Worm (Caenorhabditis elegans) whole organism, L4 larva: ENCODE measurements around the gene F59A7.5.

Source experiments
- D1046.2 ChIP-seq: fragments of 200-800 bp; sonication (Bioruptor generic); IDR thresholded peaks from 2 replicates; pipeline ENCODE4 v1.3.6; 2022; ENCODE audit warnings: missing genetic modification characterization, missing compliant biosample characterization
- F26F4.8 ChIP-seq: fragments of 200-800 bp; sonication (Bioruptor generic); conservative IDR thresholded peaks from 2 replicates; pipeline ENCODE4 v1.3.6; 2022; ENCODE audit warnings: missing genetic modification characterization, missing compliant biosample characterization
- Y105C5A.15 ChIP-seq: fragments of 200-800 bp; sonication (Bioruptor generic); IDR thresholded peaks from 2 replicates; pipeline ENCODE4 v1.3.6; 2022; ENCODE audit warnings: missing genetic modification characterization, missing compliant biosample characterization
- Y48G9A.11 ChIP-seq: fragments of 200-800 bp; sonication (Bioruptor generic); IDR thresholded peaks from 2 replicates; pipeline ENCODE4 v1.3.6; 2022; ENCODE audit warnings: missing genetic modification reagents, missing genetic modification characterization, missing compliant biosample characterization
- Y75B8A.6 ChIP-seq: fragments of 200-800 bp; sonication (Bioruptor generic); IDR thresholded peaks from 2 replicates; pipeline ENCODE4 v1.3.6; 2022; ENCODE audit warnings: missing genetic modification reagents, missing genetic modification characterization, missing compliant biosample characterization
- aly-2 ChIP-seq: sonication (generic microtip); optimal IDR thresholded peaks from 2 replicates; lab custom pipeline; 2018; ENCODE audit warnings: missing biosample characterization, missing genetic modification characterization
- ceh-62 ChIP-seq: sonication (generic microtip); optimal IDR thresholded peaks from 2 replicates; lab custom pipeline; 2017; ENCODE audit warnings: missing biosample characterization, missing genetic modification characterization
- ces-1 ChIP-seq: fragments of 150-350 bp; sonication (generic microtip); optimal IDR thresholded peaks from 4 replicates; lab custom pipeline; 2014; ENCODE audit warnings: missing biosample characterization, missing genetic modification reagents, missing genetic modification characterization
- daf-16 ChIP-seq, 3 experiments: sonication (generic microtip); optimal IDR thresholded peaks; 2 replicates each; lab custom pipeline; 2016 to 2017; ENCODE audit warnings: missing genetic modification characterization in 3 of 3, missing genetic modification reagents in 3 of 3, mild to moderate bottlenecking in 2 of 3, missing compliant biosample characterization in 2 of 3, missing biosample characterization in 1 of 3, moderate library complexity in 1 of 3
- dmd-6 ChIP-seq: fragments of 200-800 bp; sonication (Bioruptor generic); IDR thresholded peaks from 2 replicates; pipeline ENCODE4 v1.3.6; 2022; ENCODE audit warnings: missing genetic modification reagents, missing genetic modification characterization, missing compliant biosample characterization
- dve-1 ChIP-seq: sonication (generic microtip); optimal IDR thresholded peaks from 2 replicates; lab custom pipeline; 2017; ENCODE audit warnings: antibody characterized with exemption, mild to moderate bottlenecking, missing genetic modification characterization, missing compliant biosample characterization; ENCODE audit not compliant: insufficient read depth
- hif-1 ChIP-seq, 2 experiments: sonication (generic microtip); optimal IDR thresholded peaks; 2 replicates each; lab custom pipeline; 2016 to 2017; ENCODE audit warnings: missing compliant biosample characterization in 2 of 2, missing genetic modification characterization in 2 of 2, missing genetic modification reagents in 2 of 2, missing genotype in 2 of 2, mild to moderate bottlenecking in 1 of 2
- hmg-1.1 ChIP-seq: fragments of 200-800 bp; sonication (Bioruptor generic); IDR thresholded peaks from 2 replicates; pipeline ENCODE4 v1.3.6; 2022; ENCODE audit warnings: missing genetic modification reagents, missing genetic modification characterization, missing compliant biosample characterization
- jun-1 ChIP-seq: fragments of 150-350 bp; optimal IDR thresholded peaks from 2 replicates; lab custom pipeline; 2014; ENCODE audit warnings: missing biosample characterization, missing genetic modification reagents, missing genetic modification characterization
- lin-13 ChIP-seq: fragments of 150-350 bp; optimal IDR thresholded peaks from 2 replicates; lab custom pipeline; 2014; ENCODE audit warnings: missing biosample characterization, missing genetic modification reagents, missing genetic modification characterization
- mdl-1 ChIP-seq, 2 experiments: fragments of 150-350 bp in 1 of 2; sonication (generic microtip) in 1 of 2; optimal IDR thresholded peaks; 2 replicates each; lab custom pipeline; 2014 to 2017; ENCODE audit warnings: missing biosample characterization in 2 of 2, missing genetic modification characterization in 2 of 2
- mxl-2 ChIP-seq: fragments of 200-800 bp; sonication (Bioruptor generic); conservative IDR thresholded peaks from 2 replicates; pipeline ENCODE4 v1.3.6; 2022; ENCODE audit warnings: missing genetic modification reagents, missing genetic modification characterization, missing compliant biosample characterization
- nhr-28 ChIP-seq: fragments of 150-350 bp; optimal IDR thresholded peaks from 2 replicates; lab custom pipeline; 2014; ENCODE audit warnings: missing biosample characterization, missing genetic modification characterization
- nhr-41 ChIP-seq: fragments of 200-800 bp; sonication (Bioruptor generic); IDR thresholded peaks from 2 replicates; pipeline ENCODE4 v1.3.6; 2022; ENCODE audit warnings: missing genetic modification reagents, missing genetic modification characterization, missing compliant biosample characterization
- nhr-6 ChIP-seq: fragments of 150-350 bp; optimal IDR thresholded peaks from 2 replicates; lab custom pipeline; 2014; ENCODE audit warnings: missing biosample characterization, missing genetic modification characterization
- pha-4 ChIP-seq, 2 experiments: fragments of 150-350 bp in 1 of 2; fragments of 200-800 bp in 1 of 2; sonication (Bioruptor generic) in 1 of 2; IDR thresholded peaks in 1 of 2; optimal IDR thresholded peaks in 1 of 2; 2 replicates each; pipeline versions ENCODE4 v1.3.6 to Lab custom; 2014 to 2022; ENCODE audit warnings: missing genetic modification characterization in 2 of 2, missing genetic modification reagents in 2 of 2, missing biosample characterization in 1 of 2, missing compliant biosample characterization in 1 of 2
- pqm-1 ChIP-seq: sonication (generic microtip); optimal IDR thresholded peaks from 2 replicates; lab custom pipeline; 2017; ENCODE audit warnings: missing biosample characterization, missing genetic modification characterization
- set-16 ChIP-seq: fragments of 200-800 bp; sonication (Bioruptor generic); IDR thresholded peaks from 2 replicates; pipeline ENCODE4 v1.3.6; 2022; ENCODE audit warnings: missing genetic modification reagents, missing genetic modification characterization, missing compliant biosample characterization
- snpc-4 ChIP-seq: fragments of 150-350 bp; optimal IDR thresholded peaks from 2 replicates; lab custom pipeline; 2014; ENCODE audit warnings: missing biosample characterization, missing genetic modification characterization
- spr-1 ChIP-seq: sonication (generic microtip); optimal IDR thresholded peaks from 2 replicates; lab custom pipeline; 2016; ENCODE audit warnings: mild to moderate bottlenecking, missing genetic modification characterization, missing compliant biosample characterization
- spr-3 ChIP-seq: fragments of 200-800 bp; sonication (Bioruptor generic); optimal IDR thresholded peaks from 2 replicates; lab custom pipeline; 2018; ENCODE audit warnings: mild to moderate bottlenecking, missing genetic modification characterization, missing compliant biosample characterization
- zip-2 ChIP-seq: fragments of 150-350 bp; optimal IDR thresholded peaks from 2 replicates; lab custom pipeline; 2014; ENCODE audit warnings: missing biosample characterization, missing genetic modification characterization

The F59A7.5 gene

ce11 chrV:2050790-2051189 lies 28.3 kb downstream of the F59A7.5 start:
- TF ChIP-seq jun-1 (tag; lab: Kevin White, UChicago) (no peak), pha-4 (GFP tag; IDR thresholded peaks at IDR 0.05; lab: Robert Waterston, UW) (peak; percentile 62; the same call in 1 of the 2 replicates), pha-4 (tag; optimal IDR thresholded peaks at IDR 0.05; lab: Kevin White, UChicago) (no peak), Y105C5A.15 (GFP tag; lab: Robert Waterston, UW) (0 out of 2 replicates have a peak, but pooled peaks have one; percentile 29), zip-2 (tag; lab: Kevin White, UChicago) (no peak), set-16 (peak; percentile 98), spr-3 (GFP tag; lab: Kevin White, UChicago) (no peak), mxl-2 (GFP tag; lab: Robert Waterston, UW) (0 out of 2 replicates have a peak, but pooled peaks have one; percentile 19), Y48G9A.11 (no peak)

ce11 chrV:2051507-2051906 lies 29.0 kb downstream of the F59A7.5 start, which contains the start of gene Y40B10A.11:
Gene Y40B10A.11, minus strand, starts transcription at chrV:2051607.
- no peak for TF ChIP-seq nhr-41

ce11 chrV:2053509-2053908 lies 31.0 kb downstream of the F59A7.5 start, which contains the start of gene comt-5:
Gene comt-5, minus strand, starts transcription at chrV:2053609.
- no peak for TF ChIP-seq Y75B8A.6 (GFP tag; lab: Robert Waterston, UW)
- no peak for TF ChIP-seq zip-2 (tag; lab: Kevin White, UChicago)
- TF ChIP-seq ceh-62 (tag; lab: Kevin White, UChicago): no peak
- TF ChIP-seq, all 104 proteins: peak for 0

ce11 chrV:2054254-2054653 lies 31.8 kb downstream of the F59A7.5 start:
- peak; percentile 72 for TF ChIP-seq nhr-28
- TF ChIP-seq dve-1 (tag; lab: Kevin White, UChicago): peak; percentile 7
- TF ChIP-seq nhr-41: no peak

- peak; percentile 18 for TF ChIP-seq dve-1 (tag; lab: Kevin White, UChicago)
- no peak for TF ChIP-seq lin-13 (GFP tag; lab: Kevin White, UChicago)
- no peak for TF ChIP-seq ces-1 (GFP tag; lab: Kevin White, UChicago)
- no peak for TF ChIP-seq aly-2 (tag; lab: Kevin White, UChicago)
- peak; percentile 29; the same call in 1 of the 2 replicates for TF ChIP-seq hmg-1.1 (GFP tag; lab: Robert Waterston, UW)
- peak in 1 of 2 experiments; percentile 40 for TF ChIP-seq daf-16 (GFP tag; optimal IDR thresholded peaks at IDR 0.05; lab: Kevin White, UChicago)
- peak; percentile 45 for TF ChIP-seq daf-16 (tag; optimal IDR thresholded peaks at IDR 0.05; lab: Kevin White, UChicago)
- peak; percentile 8 for TF ChIP-seq nhr-6 (tag; lab: Kevin White, UChicago)
- no peak for TF ChIP-seq spr-1 (tag; lab: Kevin White, UChicago)
- no peak for TF ChIP-seq D1046.2 (GFP tag; lab: Robert Waterston, UW)
- no peak for TF ChIP-seq snpc-4 (tag; lab: Kevin White, UChicago)
- peak in 1 of 2 experiments; percentile 1 for TF ChIP-seq hif-1 (tag; optimal IDR thresholded peaks at IDR 0.05; lab: Kevin White, UChicago)
- TF ChIP-seq nhr-28: peak; percentile 70
- TF ChIP-seq dmd-6: peak; percentile 57; the same call in 1 of the 2 replicates
- peak in 1 of 2 experiments; percentile 9 for TF ChIP-seq mdl-1 (tag; optimal IDR thresholded peaks at IDR 0.05; lab: Kevin White, UChicago)
- peak; percentile 87 for TF ChIP-seq pqm-1 (tag; lab: Kevin White, UChicago)
- TF ChIP-seq, all 104 proteins: peak for 9
Measured at ce11 chrV:2055765-2056504, 33.5 kb downstream of the F59A7.5 start.

- TF ChIP-seq F26F4.8 (GFP tag; lab: Robert Waterston, UW): no peak
- TF ChIP-seq nhr-28: peak; percentile 30
- TF ChIP-seq pqm-1 (tag; lab: Kevin White, UChicago): peak; percentile 29
Measured at ce11 chrV:2057324-2057723, 34.9 kb downstream of the F59A7.5 start, which contains the start of gene comt-3. Gene comt-3, plus strand, starts transcription at chrV:2057537.
